Fruit fly (Drosophila melanogaster) whole organism, embryonic: ENCODE results near the gene RapGAP1.

Experiments
- Adf1 ChIP-seq: fragments of 200-800 bp; sonication (Bioruptor generic); IDR thresholded peaks from 2 replicates; pipeline ENCODE4 v1.3.6; 2022; ENCODE audit warnings: missing biosample characterization, missing genetic modification characterization
- CG10267 ChIP-seq: fragments of 200-800 bp; sonication (Bioruptor generic); optimal IDR thresholded peaks from 2 replicates; lab custom pipeline; 2018; ENCODE audit warnings: missing biosample characterization, mild to moderate bottlenecking, missing genetic modification characterization, moderate library complexity
- CG13624 ChIP-seq: fragments of 200-800 bp; sonication (Bioruptor generic); optimal IDR thresholded peaks from 2 replicates; lab custom pipeline; 2016; ENCODE audit warnings: missing biosample characterization, missing genetic modification characterization
- CG14050 ChIP-seq: fragments of 200-800 bp; sonication (Bioruptor generic); IDR thresholded peaks from 3 replicates; pipeline ENCODE4 v1.3.6; 2022; ENCODE audit warnings: missing biosample characterization, missing genetic modification characterization
- CG15011 ChIP-seq: fragments of 200-800 bp; sonication (Bioruptor generic); optimal IDR thresholded peaks from 3 replicates; lab custom pipeline; 2018; ENCODE audit warnings: missing biosample characterization, mild to moderate bottlenecking, missing genetic modification characterization
- CG15601 ChIP-seq: fragments of 200-800 bp; sonication (Bioruptor generic); optimal IDR thresholded peaks from 3 replicates; lab custom pipeline; 2019; ENCODE audit warnings: missing biosample characterization, mild to moderate bottlenecking, missing genetic modification characterization, moderate library complexity
- CG1647 ChIP-seq: fragments of 200-800 bp; sonication (Bioruptor generic); optimal IDR thresholded peaks from 3 replicates; lab custom pipeline; 2016; ENCODE audit warnings: missing biosample characterization, missing genetic modification characterization
- CG16813 ChIP-seq: fragments of 200-800 bp; sonication (Bioruptor generic); IDR thresholded peaks from 3 replicates; pipeline ENCODE4 v1.3.6; 2022; ENCODE audit warnings: missing biosample characterization, missing genetic modification characterization; ENCODE audit not compliant: partially characterized antibody
- CG17328 ChIP-seq: fragments of 200-800 bp; sonication (Bioruptor generic); IDR thresholded peaks from 2 replicates; pipeline ENCODE4 v1.3.6; 2022; ENCODE audit warnings: missing biosample characterization, missing genetic modification characterization
- CG17802 ChIP-seq: fragments of 200-800 bp; sonication (Bioruptor generic); optimal IDR thresholded peaks from 2 replicates; lab custom pipeline; 2018; ENCODE audit warnings: missing biosample characterization, mild to moderate bottlenecking, missing genetic modification characterization, moderate library complexity
- CG2678 ChIP-seq: fragments of 200-800 bp; sonication (Bioruptor generic); optimal IDR thresholded peaks from 3 replicates; lab custom pipeline; 2019; ENCODE audit warnings: missing biosample characterization, mild to moderate bottlenecking, missing genetic modification characterization, moderate library complexity
- CG32772 ChIP-seq: fragments of 200-800 bp; sonication (Bioruptor generic); IDR thresholded peaks from 2 replicates; pipeline ENCODE4 v1.3.6; 2022; ENCODE audit warnings: missing biosample characterization, missing genetic modification characterization
- CG3995 ChIP-seq: fragments of 200-800 bp; sonication (Bioruptor generic); optimal IDR thresholded peaks from 3 replicates; lab custom pipeline; 2016; ENCODE audit warnings: missing biosample characterization, missing genetic modification characterization
- CG4820 ChIP-seq: fragments of 200-800 bp; sonication (Bioruptor generic); optimal IDR thresholded peaks from 3 replicates; lab custom pipeline; 2016; ENCODE audit warnings: missing biosample characterization, missing genetic modification characterization
- CG5180 ChIP-seq: fragments of 200-800 bp; sonication (Bioruptor generic); optimal IDR thresholded peaks from 3 replicates; lab custom pipeline; 2017; ENCODE audit warnings: missing biosample characterization, missing genetic modification characterization, mild to moderate bottlenecking, moderate library complexity, missing genetic modification reagents
- CG6272 ChIP-seq: fragments of 200-800 bp; sonication (Bioruptor generic); IDR thresholded peaks from 2 replicates; pipeline ENCODE4 v1.3.6; 2022; ENCODE audit warnings: missing biosample characterization, missing genetic modification characterization
- CG6791 ChIP-seq: fragments of 200-800 bp; sonication (Bioruptor generic); IDR thresholded peaks from 3 replicates; pipeline ENCODE4 v1.3.6; 2022; ENCODE audit warnings: missing biosample characterization, missing genetic modification characterization; ENCODE audit not compliant: partially characterized antibody
- CG8281 ChIP-seq: fragments of 200-800 bp; sonication (Bioruptor generic); optimal IDR thresholded peaks from 2 replicates; lab custom pipeline; 2018; ENCODE audit warnings: missing biosample characterization, mild to moderate bottlenecking, missing genetic modification characterization, moderate library complexity
- CG8388 ChIP-seq: fragments of 200-800 bp; sonication (Bioruptor generic); optimal IDR thresholded peaks from 2 replicates; lab custom pipeline; 2019; ENCODE audit warnings: missing biosample characterization, mild to moderate bottlenecking, missing genetic modification characterization, moderate library complexity
- CG9215 ChIP-seq: fragments of 200-800 bp; sonication (Bioruptor generic); IDR thresholded peaks from 2 replicates; pipeline ENCODE4 v1.3.6; 2022; ENCODE audit warnings: missing biosample characterization, missing genetic modification characterization
- CHES-1-like ChIP-seq: fragments of 200-800 bp; sonication (Bioruptor generic); optimal IDR thresholded peaks from 2 replicates; lab custom pipeline; 2016; ENCODE audit warnings: missing biosample characterization, missing genetic modification characterization
- CTCF ChIP-seq: fragments of 200-800 bp; sonication (Bioruptor generic); optimal IDR thresholded peaks from 2 replicates; lab custom pipeline; 2017; ENCODE audit warnings: missing biosample characterization, mild to moderate bottlenecking, missing genetic modification characterization, moderate library complexity
- Dbx ChIP-seq: fragments of 200-800 bp; sonication (Bioruptor generic); IDR thresholded peaks from 3 replicates; pipeline ENCODE4 v1.3.6; 2022; ENCODE audit warnings: missing biosample characterization, missing genetic modification characterization
- Gsc ChIP-seq: fragments of 200-800 bp; sonication (Bioruptor generic); IDR thresholded peaks from 2 replicates; pipeline ENCODE4 v1.3.6; 2022; ENCODE audit warnings: missing biosample characterization, missing genetic modification characterization
- Hmr ChIP-seq: fragments of 200-800 bp; sonication (Bioruptor generic); optimal IDR thresholded peaks from 3 replicates; lab custom pipeline; 2017; ENCODE audit warnings: mild to moderate bottlenecking, missing biosample characterization, missing genetic modification reagents, missing genetic modification characterization
- Hmx ChIP-seq: fragments of 200-800 bp; sonication (Bioruptor generic); optimal IDR thresholded peaks from 2 replicates; lab custom pipeline; 2016; ENCODE audit warnings: missing biosample characterization, missing genetic modification characterization
- Hr51 ChIP-seq, 2 experiments: fragments of 200-800 bp; sonication (Bioruptor generic); optimal IDR thresholded peaks; 2 replicates in 1 of 2; 3 replicates in 1 of 2; lab custom pipeline; 2016 to 2018; ENCODE audit warnings: missing biosample characterization in 2 of 2, missing genetic modification characterization in 2 of 2, mild to moderate bottlenecking in 1 of 2, moderate library complexity in 1 of 2
- Hr78 ChIP-seq, 2 experiments: fragments of 200-800 bp in 1 of 2; fragments of >200 bp in 1 of 2; sonication (Bioruptor generic) in 1 of 2; optimal IDR thresholded peaks; 2 replicates each; lab custom pipeline; 2017 to 2019; ENCODE audit warnings: missing biosample characterization in 2 of 2, missing genetic modification characterization in 2 of 2, mild to moderate bottlenecking in 1 of 2, moderate library complexity in 1 of 2
- Hsf ChIP-seq: fragments of 200-800 bp; sonication (Bioruptor generic); optimal IDR thresholded peaks from 3 replicates; lab custom pipeline; 2016; ENCODE audit warnings: missing biosample characterization, missing genetic modification characterization
- Mrtf ChIP-seq: fragments of 200-800 bp; sonication (Bioruptor generic); IDR thresholded peaks from 3 replicates; pipeline ENCODE4 v1.3.6; 2022; ENCODE audit warnings: missing biosample characterization, missing genetic modification characterization
- Six4 ChIP-seq: fragments of 200-800 bp; sonication (Bioruptor generic); optimal IDR thresholded peaks from 2 replicates; lab custom pipeline; 2016; ENCODE audit warnings: missing biosample characterization, missing genetic modification characterization
- amos ChIP-seq: fragments of 200-800 bp; sonication (Bioruptor generic); IDR thresholded peaks from 2 replicates; pipeline ENCODE4 v1.3.6; 2022; ENCODE audit warnings: missing biosample characterization, missing genetic modification characterization; ENCODE audit not compliant: partially characterized antibody
- ase ChIP-seq: fragments of 200-800 bp; sonication (Bioruptor generic); IDR thresholded peaks from 3 replicates; pipeline ENCODE4 v1.3.6; 2022; ENCODE audit warnings: missing biosample characterization, missing genetic modification characterization
- cg ChIP-seq: fragments of 200-800 bp; sonication (Bioruptor generic); optimal IDR thresholded peaks from 3 replicates; lab custom pipeline; 2019; ENCODE audit warnings: missing biosample characterization, mild to moderate bottlenecking, missing genetic modification characterization, moderate library complexity
- chinmo ChIP-seq: fragments of 200-800 bp; sonication (Bioruptor generic); IDR thresholded peaks from 4 replicates; pipeline ENCODE4 v1.3.6; 2022; ENCODE audit warnings: missing biosample characterization, missing genetic modification characterization; ENCODE audit not compliant: partially characterized antibody
- ci ChIP-seq: fragments of 200-800 bp; sonication (Bioruptor generic); IDR thresholded peaks from 3 replicates; pipeline ENCODE4 v1.3.6; 2022; ENCODE audit warnings: missing biosample characterization, missing genetic modification characterization
- dm ChIP-seq: fragments of 200-800 bp; sonication (Bioruptor generic); optimal IDR thresholded peaks from 3 replicates; lab custom pipeline; 2016; ENCODE audit warnings: missing biosample characterization, missing genetic modification characterization
- emc ChIP-seq: fragments of 200-800 bp; sonication (Bioruptor generic); optimal IDR thresholded peaks from 2 replicates; lab custom pipeline; 2016; ENCODE audit warnings: missing biosample characterization, missing genetic modification characterization
- fu2 ChIP-seq: fragments of 200-800 bp; sonication (Bioruptor generic); optimal IDR thresholded peaks from 2 replicates; lab custom pipeline; 2016; ENCODE audit warnings: missing biosample characterization, missing genetic modification characterization
- h ChIP-seq: fragments of >200 bp; optimal IDR thresholded peaks from 2 replicates; lab custom pipeline; 2017
- lmd ChIP-seq: fragments of 200-800 bp; sonication (Bioruptor generic); IDR thresholded peaks from 2 replicates; pipeline ENCODE4 v1.3.6; 2022; ENCODE audit warnings: missing biosample characterization, missing genetic modification characterization
- psq ChIP-seq: fragments of 200-800 bp; sonication (Bioruptor generic); optimal IDR thresholded peaks from 2 replicates; lab custom pipeline; 2017; ENCODE audit warnings: missing biosample characterization, missing genetic modification characterization
- sc ChIP-seq, 3 experiments: fragments of >200 bp in 2 of 3; fragments of 200-800 bp in 1 of 3; sonication (Bioruptor generic) in 1 of 3; optimal IDR thresholded peaks; 2 replicates in 2 of 3; 3 replicates in 1 of 3; lab custom pipeline; 2017; ENCODE audit warnings: mild to moderate bottlenecking in 1 of 3, missing biosample characterization in 1 of 3, missing genetic modification characterization in 1 of 3, missing genetic modification reagents in 1 of 3
- schlank ChIP-seq: fragments of 200-800 bp; sonication (Bioruptor generic); optimal IDR thresholded peaks from 2 replicates; lab custom pipeline; 2018; ENCODE audit warnings: missing biosample characterization, mild to moderate bottlenecking, missing genetic modification characterization
- seq ChIP-seq: fragments of 200-800 bp; sonication (Bioruptor generic); IDR thresholded peaks from 2 replicates; pipeline ENCODE4 v1.3.6; 2022; ENCODE audit warnings: missing biosample characterization, missing genetic modification characterization
- sima ChIP-seq: fragments of 200-800 bp; sonication (Bioruptor generic); optimal IDR thresholded peaks from 2 replicates; lab custom pipeline; 2016; ENCODE audit warnings: missing biosample characterization, missing genetic modification characterization
- sob ChIP-seq: fragments of 200-800 bp; sonication (Bioruptor generic); IDR thresholded peaks from 2 replicates; pipeline ENCODE4 v1.3.6; 2022; ENCODE audit warnings: missing biosample characterization, missing genetic modification characterization
- sr ChIP-seq: fragments of 200-800 bp; sonication (Bioruptor generic); IDR thresholded peaks from 3 replicates; pipeline ENCODE4 v1.3.6; 2022; ENCODE audit warnings: missing biosample characterization, missing genetic modification characterization
- ssp ChIP-seq: fragments of 200-800 bp; sonication (Bioruptor generic); IDR thresholded peaks from 2 replicates; pipeline ENCODE4 v1.3.6; 2022; ENCODE audit warnings: missing biosample characterization, missing genetic modification characterization
- stc ChIP-seq: fragments of 200-800 bp; sonication (Bioruptor generic); IDR thresholded peaks from 2 replicates; pipeline ENCODE4 v1.3.6; 2022; ENCODE audit warnings: missing biosample characterization, missing genetic modification characterization
- yki ChIP-seq: fragments of >200 bp; optimal IDR thresholded peaks from 3 replicates; lab custom pipeline; 2018
- zfh1 ChIP-seq: fragments of 200-800 bp; sonication (Bioruptor generic); IDR thresholded peaks from 3 replicates; pipeline ENCODE4 v1.3.6; 2022; ENCODE audit warnings: missing biosample characterization, missing genetic modification characterization

Gene RapGAP1

dm6 chr2L:7596862-7597261 lies 18.1 kb upstream of the RapGAP1 start (continued):
- peak; percentile 42 to 78 for TF ChIP-seq Hr51 (GFP tag; optimal IDR thresholded peaks at IDR 0.05; lab: Kevin White, UChicago)
- peak; percentile 50 for TF ChIP-seq dm (GFP tag; lab: Kevin White, UChicago)
- TF ChIP-seq Hmr (GFP tag; lab: Kevin White, UChicago), result no peak
- TF ChIP-seq CTCF (GFP tag; lab: Kevin White, UChicago), result peak; percentile 43
- TF ChIP-seq Hr78 (GFP tag; optimal IDR thresholded peaks at IDR 0.05; lab: Kevin White, UChicago), result peak in 1 of 2 experiments; percentile 86
- TF ChIP-seq yki (lab: Kevin White, UChicago), result no peak
- TF ChIP-seq CG17802, result peak; percentile 73
- TF ChIP-seq Hsf (GFP tag; lab: Kevin White, UChicago), result peak; percentile 88
- TF ChIP-seq CG10267 (tag; lab: Kevin White, UChicago), result peak; percentile 84
- TF ChIP-seq CG9215, result peak; percentile 31
- TF ChIP-seq lmd (GFP tag; lab: Robert Waterston, UW), result peak; percentile 81
- TF ChIP-seq CG6272 (GFP tag; lab: Robert Waterston, UW), result peak; percentile 79
- TF ChIP-seq CG15601, result peak; percentile 87
- peak; percentile 67 for TF ChIP-seq psq
- TF ChIP-seq sc (optimal IDR thresholded peaks at IDR 0.05; lab: Kevin White, UChicago), result no peak
- TF ChIP-seq sc (GFP tag; optimal IDR thresholded peaks at IDR 0.05; lab: Kevin White, UChicago), result peak; percentile 77
- peak; percentile 88 for TF ChIP-seq CG32772 (GFP tag; lab: Robert Waterston, UW)
- peak; percentile 77 for TF ChIP-seq CG1647 (GFP tag; lab: Kevin White, UChicago)
- TF ChIP-seq schlank (tag; lab: Kevin White, UChicago), result no peak
- TF ChIP-seq CG4820 (GFP tag; lab: Kevin White, UChicago), result peak; percentile 94
- peak; percentile 88 for TF ChIP-seq CG17328 (GFP tag; lab: Robert Waterston, UW)
- peak; percentile 38 for TF ChIP-seq CG15011 (GFP tag; lab: Kevin White, UChicago)
- TF ChIP-seq Gsc, result peak; percentile 64
- peak; percentile 62; the same call in 1 of the 2 replicates for TF ChIP-seq sob (GFP tag; lab: Robert Waterston, UW)
- TF ChIP-seq Adf1 (GFP tag; lab: Robert Waterston, UW), result no peak
- peak; percentile 39 for TF ChIP-seq sima (GFP tag; lab: Kevin White, UChicago)
- TF ChIP-seq CHES-1-like (GFP tag; lab: Kevin White, UChicago), result peak; percentile 25
- TF ChIP-seq CG5180 (GFP tag; lab: Kevin White, UChicago), result peak; percentile 67
- peak; percentile 46; the same call in 1 of the 3 replicates for TF ChIP-seq sr (GFP tag; lab: Robert Waterston, UW)
- no peak for TF ChIP-seq Dbx (GFP tag; lab: Robert Waterston, UW)
- TF ChIP-seq CG16813 (GFP tag; lab: Robert Waterston, UW), result no peak
- TF ChIP-seq fu2 (GFP tag; lab: Kevin White, UChicago), result no peak
- TF ChIP-seq amos (GFP tag; lab: Robert Waterston, UW), result no peak
- peak; percentile 88 for TF ChIP-seq CG8388 (GFP tag; lab: Kevin White, UChicago)
- peak; percentile 81 for TF ChIP-seq Six4
- peak; percentile 97 for TF ChIP-seq zfh1 (GFP tag; lab: Robert Waterston, UW)
- TF ChIP-seq emc (GFP tag; lab: Kevin White, UChicago), result no peak
- no peak for TF ChIP-seq seq (GFP tag; lab: Robert Waterston, UW)
- peak; percentile 51; the same call in 2 of the 3 replicates for TF ChIP-seq CG14050
- no peak for TF ChIP-seq chinmo (GFP tag; lab: Robert Waterston, UW)
- TF ChIP-seq ci (GFP tag; lab: Robert Waterston, UW), result peak; percentile 96
- peak; percentile 10 for TF ChIP-seq Hmx (GFP tag; lab: Kevin White, UChicago)
- no peak for TF ChIP-seq cg
- no peak for TF ChIP-seq CG3995
- TF ChIP-seq ssp (GFP tag; lab: Robert Waterston, UW), result peak; percentile 75
- TF ChIP-seq stc (GFP tag; lab: Robert Waterston, UW), result peak; percentile 71
- peak; percentile 48; the same call in 1 of the 3 replicates for TF ChIP-seq Mrtf (GFP tag; lab: Robert Waterston, UW)
- TF ChIP-seq CG2678 (tag; lab: Kevin White, UChicago), result peak; percentile 86
- TF ChIP-seq CG6791, result no peak
- no peak for TF ChIP-seq h (lab: Kevin White, UChicago)
- TF ChIP-seq ase, result peak; percentile 75; the same call in 2 of the 3 replicates
- TF ChIP-seq CG8281, result peak; percentile 61
- peak; percentile 56 for TF ChIP-seq CG13624 (GFP tag; lab: Kevin White, UChicago)
